Fruit fly (Drosophila melanogaster): ENCODE results near the gene term.

term gene

DNA sequence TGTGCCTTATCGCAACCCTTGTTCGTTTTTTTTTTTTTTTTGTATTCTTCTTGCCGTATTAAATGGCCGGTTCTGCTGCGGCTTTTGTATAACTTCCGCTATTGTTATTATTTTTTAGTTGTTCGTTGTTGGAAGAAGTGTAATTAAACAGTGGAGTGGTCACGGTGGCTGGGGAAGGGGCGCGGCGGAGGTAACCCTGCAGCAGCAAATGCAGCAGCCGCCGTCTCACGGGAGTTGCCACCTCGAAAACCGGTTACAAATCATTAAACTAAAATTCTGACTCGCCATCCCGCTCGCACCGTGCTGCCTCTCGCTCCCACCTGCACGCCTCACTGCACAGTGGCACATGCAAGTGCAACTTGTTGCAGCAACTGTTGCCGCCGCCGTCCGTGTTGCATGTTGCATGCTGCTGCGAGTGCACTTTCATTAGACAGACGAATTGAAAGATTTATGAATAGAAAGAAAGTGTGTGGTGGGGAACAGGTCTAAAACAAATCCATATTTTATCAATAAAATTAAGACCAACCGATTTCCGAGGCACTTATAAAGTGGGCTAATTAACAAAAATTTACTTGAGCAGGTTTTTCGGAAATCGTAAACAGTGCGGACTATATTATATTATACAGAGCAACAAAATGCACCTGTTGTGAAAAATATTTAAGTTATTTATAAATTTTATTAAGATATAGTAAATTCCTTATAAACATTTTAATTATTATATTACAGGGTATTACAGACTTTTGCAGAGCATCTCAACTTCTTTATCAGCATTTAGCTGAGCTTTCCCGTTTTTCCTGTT is 34.3 kb upstream of the term start:
- TF ChIP-seq Sin3A (optimal IDR thresholded peaks at IDR 0.05) = no peak
- TF ChIP-seq Myc (optimal IDR thresholded peaks at IDR 0.05) = no peak
- TF ChIP-seq h (optimal IDR thresholded peaks at IDR 0.05) = no peak
- TF ChIP-seq insv (optimal IDR thresholded peaks at IDR 0.05) = no peak
- TF ChIP-seq psq (optimal IDR thresholded peaks at IDR 0.05) = no peak
- TF ChIP-seq ttk (optimal IDR thresholded peaks at IDR 0.05) = no peak

dm6 chr3L:18626451-18627079 is 33.0 kb upstream of the term start:
- TF ChIP-seq ttk (optimal IDR thresholded peaks at IDR 0.05) (no peak), Sin3A (optimal IDR thresholded peaks at IDR 0.05) (no peak), Myc (optimal IDR thresholded peaks at IDR 0.05) (no peak), h (optimal IDR thresholded peaks at IDR 0.05) (no peak), insv (optimal IDR thresholded peaks at IDR 0.05) (no peak), psq (optimal IDR thresholded peaks at IDR 0.05) (no peak)

DNA sequence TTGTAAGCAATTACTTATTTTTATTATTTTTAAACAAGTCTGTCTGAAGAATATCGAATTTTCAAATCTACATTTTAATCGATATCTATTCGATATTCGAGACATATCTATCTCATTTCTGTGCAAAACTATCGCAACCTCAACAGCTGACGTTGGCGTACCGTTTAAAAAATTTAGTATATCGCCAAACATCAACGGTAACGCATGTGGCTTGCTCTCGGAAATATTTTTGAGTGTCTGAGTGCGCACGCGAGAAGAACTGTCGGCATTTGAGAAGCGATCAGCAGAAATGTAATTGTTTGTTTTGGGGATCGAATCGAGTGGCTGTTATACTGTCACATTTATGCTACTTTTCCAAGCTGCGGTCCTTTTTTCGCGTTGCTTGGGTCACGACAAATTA is 32.2 kb upstream of the term start, which contains the start of gene MYPT-75D:
Gene MYPT-75D, plus strand, starts transcription at position 174 of the 400 bp plus-strand sequence.
- TF ChIP-seq insv (optimal IDR thresholded peaks at IDR 0.05) (no peak), ttk (optimal IDR thresholded peaks at IDR 0.05) (no peak), Sin3A (optimal IDR thresholded peaks at IDR 0.05) (no peak), psq (optimal IDR thresholded peaks at IDR 0.05) (no peak), h (optimal IDR thresholded peaks at IDR 0.05) (no peak), Myc (optimal IDR thresholded peaks at IDR 0.05) (no peak)

dm6 chr3L:18622422-18622739 is 28.8 kb upstream of the term start, which contains the start of gene bora:
Gene bora, plus strand, starts transcription at chr3L:18622692.
- TF ChIP-seq h (optimal IDR thresholded peaks at IDR 0.05) (no peak), psq (optimal IDR thresholded peaks at IDR 0.05) (no peak), Sin3A (optimal IDR thresholded peaks at IDR 0.05) (no peak), Myc (optimal IDR thresholded peaks at IDR 0.05) (no peak), insv (optimal IDR thresholded peaks at IDR 0.05) (no peak), ttk (optimal IDR thresholded peaks at IDR 0.05) (no peak)

DNA sequence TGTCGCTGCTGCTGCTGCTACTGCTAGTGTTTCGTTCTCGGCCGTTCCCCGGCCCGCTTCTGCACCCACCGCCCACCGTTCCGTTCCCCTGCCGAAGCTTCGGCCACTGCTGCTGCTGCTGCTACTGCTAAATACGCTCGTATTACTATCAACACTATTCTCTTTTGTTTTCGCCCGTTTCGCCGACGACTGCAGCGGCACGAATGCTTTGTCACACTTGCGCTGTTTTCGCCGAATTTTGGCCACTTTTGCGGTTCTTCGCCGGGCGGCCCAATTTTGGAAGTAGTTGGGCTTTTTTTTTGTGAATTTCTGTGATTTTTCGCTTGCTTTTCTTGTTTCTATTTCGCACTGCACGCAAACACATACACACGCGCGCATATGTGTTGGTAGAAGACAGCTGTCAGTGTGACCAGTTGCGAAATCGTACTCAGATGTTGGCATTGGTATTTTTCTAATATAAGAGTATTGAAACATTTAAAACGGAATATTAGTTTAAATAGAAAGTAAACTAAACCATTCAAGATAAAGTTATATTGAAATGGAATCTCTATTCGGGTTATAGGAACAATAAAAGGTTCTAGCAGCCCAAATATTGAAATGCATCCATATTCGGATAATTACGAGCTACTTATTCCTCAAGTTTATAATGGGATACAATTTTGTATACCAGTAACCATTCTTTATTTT is 28.3 kb upstream of the term start, which contains the start of gene not:
Gene not, minus strand, starts transcription at position 395 of the 687 bp plus-strand sequence.
- no peak for TF ChIP-seq Sin3A (optimal IDR thresholded peaks at IDR 0.05)
- TF ChIP-seq Myc (optimal IDR thresholded peaks at IDR 0.05) = no peak
- TF ChIP-seq h (optimal IDR thresholded peaks at IDR 0.05) = no peak
- TF ChIP-seq psq (optimal IDR thresholded peaks at IDR 0.05) = no peak
- TF ChIP-seq insv (optimal IDR thresholded peaks at IDR 0.05) = no peak
- TF ChIP-seq ttk (optimal IDR thresholded peaks at IDR 0.05) = no peak

DNA sequence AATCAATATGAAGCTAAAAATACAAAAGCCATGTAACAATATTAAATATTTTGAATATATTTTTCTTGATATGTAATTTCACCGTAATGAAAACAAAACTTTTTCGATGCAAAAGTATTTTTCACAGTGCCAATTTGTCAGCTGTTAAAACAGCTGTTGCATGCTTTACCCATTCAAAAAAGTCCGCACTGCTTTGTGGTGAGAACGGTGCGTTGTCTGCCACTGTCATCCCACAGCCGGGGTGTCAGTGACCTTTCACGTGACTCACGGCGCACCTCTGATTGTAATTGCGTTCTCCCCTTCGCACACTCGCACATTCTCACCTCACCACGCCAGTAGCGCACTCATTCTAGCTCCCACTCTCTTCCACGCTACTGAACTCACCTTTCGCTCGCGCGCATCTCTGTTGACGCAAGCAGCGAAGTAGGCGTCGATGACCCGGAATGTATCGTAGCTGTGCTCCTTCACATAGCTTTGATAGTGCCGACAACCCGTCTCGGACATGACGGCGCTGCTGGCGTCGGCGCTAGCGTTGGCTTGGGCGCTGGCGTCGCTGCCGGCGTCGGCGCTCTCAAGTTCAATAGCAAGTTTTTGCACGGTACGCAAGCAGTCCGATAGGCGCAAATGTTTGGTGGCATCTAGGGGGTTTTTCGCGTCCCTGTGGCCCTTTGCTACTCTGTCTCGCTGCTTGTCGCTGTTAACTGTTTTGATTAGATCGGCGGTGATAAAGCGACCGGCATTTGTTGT is 27.6 kb upstream of the term start:
- TF ChIP-seq h (optimal IDR thresholded peaks at IDR 0.05) (no peak), psq (optimal IDR thresholded peaks at IDR 0.05) (no peak), ttk (optimal IDR thresholded peaks at IDR 0.05) (no peak), Myc (optimal IDR thresholded peaks at IDR 0.05) (no peak), insv (optimal IDR thresholded peaks at IDR 0.05) (no peak), Sin3A (optimal IDR thresholded peaks at IDR 0.05) (no peak)

dm6 chr3L:18617893-18618577 is 24.5 kb upstream of the term start, which contains the start of the genes CG13380 and CG4174:
Gene CG13380, minus strand, starts transcription at chr3L:18617943.
Gene CG4174, minus strand, starts transcription at chr3L:18617943.
- no peak for TF ChIP-seq psq (optimal IDR thresholded peaks at IDR 0.05)
- TF ChIP-seq Sin3A (optimal IDR thresholded peaks at IDR 0.05) = no peak

dm6 chr3L:18611600-18611999 is 18.0 kb upstream of the term start, which contains the start of gene CG32199:
Gene CG32199, plus strand, starts transcription at chr3L:18611900.
- TF ChIP-seq Myc (optimal IDR thresholded peaks at IDR 0.05) (no peak), Sin3A (optimal IDR thresholded peaks at IDR 0.05) (no peak), insv (optimal IDR thresholded peaks at IDR 0.05) (no peak), psq (optimal IDR thresholded peaks at IDR 0.05) (no peak), h (optimal IDR thresholded peaks at IDR 0.05) (no peak), ttk (optimal IDR thresholded peaks at IDR 0.05) (no peak)

- no peak for TF ChIP-seq ttk (optimal IDR thresholded peaks at IDR 0.05)
- no peak for TF ChIP-seq Sin3A (optimal IDR thresholded peaks at IDR 0.05)
- no peak for TF ChIP-seq h (optimal IDR thresholded peaks at IDR 0.05)
- TF ChIP-seq Myc (optimal IDR thresholded peaks at IDR 0.05) = no peak
- no peak for TF ChIP-seq psq (optimal IDR thresholded peaks at IDR 0.05)
- TF ChIP-seq insv (optimal IDR thresholded peaks at IDR 0.05) = no peak
Measured at dm6 chr3L:18609320-18609719, 15.7 kb upstream of the term start, which contains the start of gene CG32201. Gene CG32201, plus strand, starts transcription at chr3L:18609620.

DNA sequence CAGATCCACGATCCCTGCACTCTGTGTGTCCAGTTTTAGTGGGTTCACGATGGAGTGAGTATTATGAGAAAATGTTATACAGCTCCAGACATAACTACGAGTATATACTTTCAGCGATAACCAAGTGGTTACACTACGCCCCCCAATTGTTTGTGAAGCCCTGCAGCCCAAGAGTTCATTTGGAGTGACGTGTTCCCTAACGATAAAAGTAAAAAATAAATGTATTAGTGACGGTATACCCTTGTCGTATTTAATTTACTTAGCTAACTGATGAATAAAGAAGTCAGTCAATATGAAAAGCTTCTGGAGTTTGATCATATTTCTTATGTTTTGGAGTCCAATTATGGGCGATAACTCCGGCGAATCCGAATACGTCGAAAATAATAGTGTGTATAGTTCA is 13.6 kb upstream of the term start, which contains the start of gene CG18231:
Gene CG18231, plus strand, starts transcription at position 301 of the 400 bp plus-strand sequence.
- TF ChIP-seq Sin3A (optimal IDR thresholded peaks at IDR 0.05) = no peak
- no peak for TF ChIP-seq Myc (optimal IDR thresholded peaks at IDR 0.05)
- TF ChIP-seq insv (optimal IDR thresholded peaks at IDR 0.05) = no peak
- no peak for TF ChIP-seq psq (optimal IDR thresholded peaks at IDR 0.05)
- TF ChIP-seq h (optimal IDR thresholded peaks at IDR 0.05) = no peak

DNA sequence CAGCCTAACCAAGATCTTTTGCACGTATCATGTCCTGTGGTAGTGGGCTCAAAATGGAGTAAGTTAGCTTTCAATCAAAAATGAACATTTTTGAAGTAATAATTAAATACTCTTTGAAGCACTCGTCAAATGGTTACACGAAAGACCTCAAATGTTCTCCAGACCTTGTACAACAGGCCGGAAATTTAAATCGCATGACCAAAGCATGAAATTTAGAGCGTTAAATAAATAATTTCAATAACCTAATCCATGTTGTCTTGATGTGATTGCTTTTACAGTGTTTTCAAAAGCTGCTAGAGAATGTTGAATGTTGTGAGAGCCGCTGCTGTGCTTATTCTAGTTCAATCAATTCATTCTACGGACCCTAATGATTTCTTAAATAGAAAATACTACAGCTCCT is 11.6 kb upstream of the term start, which contains the start of gene CG18233:
Gene CG18233, plus strand, starts transcription at position 301 of the 400 bp plus-strand sequence.
- TF ChIP-seq h (optimal IDR thresholded peaks at IDR 0.05) = no peak
- no peak for TF ChIP-seq ttk (optimal IDR thresholded peaks at IDR 0.05)
- TF ChIP-seq psq (optimal IDR thresholded peaks at IDR 0.05) = no peak
- TF ChIP-seq Myc (optimal IDR thresholded peaks at IDR 0.05) = no peak
- TF ChIP-seq Sin3A (optimal IDR thresholded peaks at IDR 0.05) = no peak
- TF ChIP-seq insv (optimal IDR thresholded peaks at IDR 0.05) = no peak
